Worm (Caenorhabditis elegans): Measurements from ENCODE around the gene selt-1.2.
A peak's percentile ranks its signal among the peaks of the same experiment; 100 is the strongest.

Gene selt-1.2

ce11 chrV:10715158-10716152, 31.7 kb downstream of the selt-1.2 start (continued):
- no peak for TF ChIP-seq Y105C5A.15 (GFP tag; IDR thresholded peaks at IDR 0.05)
- TF ChIP-seq nhr-10 (tag; optimal IDR thresholded peaks at IDR 0.05) = peak; percentile 27
- TF ChIP-seq daf-19 (GFP tag; conservative IDR thresholded peaks at IDR 0.05) = peak; percentile 66; the same call in 1 of the 2 replicates
- peak; percentile 66 for TF ChIP-seq ZK337.2 (GFP tag; IDR thresholded peaks at IDR 0.05)
- TF ChIP-seq Y75B8A.6 (GFP tag; IDR thresholded peaks at IDR 0.05) = no peak
- no peak for TF ChIP-seq lir-3 (tag; optimal IDR thresholded peaks at IDR 0.05)
- no peak for TF ChIP-seq tag-97 (GFP tag; IDR thresholded peaks at IDR 0.05)
- no peak for TF ChIP-seq ama-1 (optimal IDR thresholded peaks at IDR 0.05)
- TF ChIP-seq zfp-3 (GFP tag; conservative IDR thresholded peaks at IDR 0.05) = peak; percentile 66; the same call in 1 of the 2 replicates
- peak; percentile 94 for TF ChIP-seq hmg-1.1 (GFP tag; IDR thresholded peaks at IDR 0.05)
- TF ChIP-seq zip-11 (GFP tag; IDR thresholded peaks at IDR 0.05) = no peak
- TF ChIP-seq R02D3.7 (tag; optimal IDR thresholded peaks at IDR 0.05) = no peak
- TF ChIP-seq lin-38 (GFP tag; IDR thresholded peaks at IDR 0.05) = peak; percentile 71
- no peak for TF ChIP-seq ces-1 (GFP tag; optimal IDR thresholded peaks at IDR 0.05)
- TF ChIP-seq nhr-6 (tag; optimal IDR thresholded peaks at IDR 0.05) = no peak
- peak; percentile 46 for TF ChIP-seq zfp-2 (tag; optimal IDR thresholded peaks at IDR 0.05)
- peak; percentile 71 for TF ChIP-seq ceh-32 (tag; optimal IDR thresholded peaks at IDR 0.05; ENCODE audit: poor library complexity)
- peak; percentile 89 for TF ChIP-seq madf-9 (GFP tag; conservative IDR thresholded peaks at IDR 0.05)
- TF ChIP-seq zag-1 (tag; optimal IDR thresholded peaks at IDR 0.05) = peak; percentile 15
- TF ChIP-seq unc-62 (GFP tag; optimal IDR thresholded peaks at IDR 0.05 in 1 of 2) = peak in 1 of 2 experiments; percentile 100
- no peak for TF ChIP-seq unc-62 (tag; optimal IDR thresholded peaks at IDR 0.05)
- TF ChIP-seq mxl-2 (GFP tag; conservative IDR thresholded peaks at IDR 0.05) = peak; percentile 86
- TF ChIP-seq egl-43 (GFP tag; IDR thresholded peaks at IDR 0.05) = peak; percentile 97
- TF ChIP-seq unc-130 (GFP tag; optimal IDR thresholded peaks at IDR 0.05) = no peak
- peak in 1 of 2 experiments; percentile 96 for TF ChIP-seq hif-1 (tag; optimal IDR thresholded peaks at IDR 0.05)
- peak; percentile 69 to 90 for TF ChIP-seq lsy-2 (tag; optimal IDR thresholded peaks at IDR 0.05)
- TF ChIP-seq snpc-4 (tag; optimal IDR thresholded peaks at IDR 0.05) = peak; percentile 65
- TF ChIP-seq nhr-111 (GFP tag; optimal IDR thresholded peaks at IDR 0.05) = no peak
- peak; percentile 75 for TF ChIP-seq arid-1 (GFP tag; conservative IDR thresholded peaks at IDR 0.05)
- TF ChIP-seq mdl-1 (tag; optimal IDR thresholded peaks at IDR 0.05) = peak; percentile 97 to 98
- TF ChIP-seq dpl-1 (GFP tag; optimal IDR thresholded peaks at IDR 0.05) = peak; percentile 63
- peak; percentile 92 for TF ChIP-seq saeg-2 (GFP tag; IDR thresholded peaks at IDR 0.05)
- TF ChIP-seq attf-4 (tag; optimal IDR thresholded peaks at IDR 0.05) = no peak
- TF ChIP-seq ceh-44 (GFP tag; IDR thresholded peaks at IDR 0.05) = no peak
- TF ChIP-seq dmd-6 (GFP tag; IDR thresholded peaks at IDR 0.05) = peak; percentile 98
- no peak for TF ChIP-seq cey-2 (tag; optimal IDR thresholded peaks at IDR 0.05; ENCODE audit: borderline replicate concordance, insufficient read depth)
- no peak for TF ChIP-seq daf-12 (tag; optimal IDR thresholded peaks at IDR 0.05)
- peak; percentile 82 for TF ChIP-seq nhr-42 (GFP tag; IDR thresholded peaks at IDR 0.05)
- TF ChIP-seq lin-29 (GFP tag; IDR thresholded peaks at IDR 0.05) = peak; percentile 87
- peak; percentile 73; the same call in 1 of the 2 replicates for TF ChIP-seq dmd-9 (GFP tag; IDR thresholded peaks at IDR 0.05)
- peak; percentile 79 for TF ChIP-seq rbr-2 (tag; optimal IDR thresholded peaks at IDR 0.05)
- TF ChIP-seq lim-7 (GFP tag; IDR thresholded peaks at IDR 0.05) = 0 out of 2 replicates have a peak, but pooled peaks have one; percentile 36
- no peak for TF ChIP-seq snpc-1.2 (GFP tag; IDR thresholded peaks at IDR 0.05)
- no peak for TF ChIP-seq aly-2 (tag; optimal IDR thresholded peaks at IDR 0.05)
- no peak for TF ChIP-seq ZK546.5 (tag; optimal IDR thresholded peaks at IDR 0.05)
- TF ChIP-seq php-3 (GFP tag; IDR thresholded peaks at IDR 0.05) = peak; percentile 76
- peak; percentile 77 for TF ChIP-seq nhr-77 (tag; optimal IDR thresholded peaks at IDR 0.05)
- TF ChIP-seq dve-1 (tag; optimal IDR thresholded peaks at IDR 0.05; ENCODE audit: insufficient read depth) = peak; percentile 91
- no peak for TF ChIP-seq ceh-62 (tag; optimal IDR thresholded peaks at IDR 0.05)

Data from whole organism, L4 larva.